Worm (Caenorhabditis elegans): Measurements from ENCODE around the gene C31C9.9.

DNA sequence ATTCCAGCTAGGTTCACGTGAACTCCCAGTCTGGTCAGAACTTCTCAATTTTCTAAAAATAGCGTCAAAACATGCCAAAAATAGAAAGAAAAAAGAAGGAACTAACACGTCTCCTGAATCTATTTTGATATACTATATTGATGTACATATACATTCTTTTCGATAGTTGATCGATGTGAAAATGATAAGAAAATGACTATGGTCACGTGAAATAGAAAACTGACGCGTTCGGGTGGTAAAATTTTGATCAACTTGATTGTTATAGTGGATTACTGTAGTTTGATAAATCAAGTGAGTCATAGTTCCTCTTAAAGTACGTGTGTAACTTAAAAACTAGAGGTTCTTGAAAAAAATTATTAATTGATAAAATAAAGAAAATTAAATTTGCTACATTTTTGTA lies 9.6 kb downstream of the C31C9.9 start:
- TF ChIP-seq dao-5 (tag; optimal IDR thresholded peaks at IDR 0.05) (no peak), him-1 (tag; optimal IDR thresholded peaks at IDR 0.05) (no peak), W03F9.2 (tag; optimal IDR thresholded peaks at IDR 0.05) (no peak)
